Worm (Caenorhabditis elegans) whole organism, midembryonic: ENCODE measurements around the gene trmt-10A.

Experiments
- T22C8.4 ChIP-seq: fragments of 200-800 bp; sonication (Bioruptor generic); IDR thresholded peaks from 2 replicates; pipeline ENCODE4 v1.3.6; 2022; ENCODE audit warnings: missing genetic modification characterization, missing compliant biosample characterization
- cog-1 ChIP-seq: sonication (generic microtip); optimal IDR thresholded peaks from 2 replicates; lab custom pipeline; 2016; ENCODE audit warnings: missing genetic modification characterization, missing compliant biosample characterization
- flt-1 ChIP-seq: fragments of 200-800 bp; sonication (Bioruptor generic); IDR thresholded peaks from 2 replicates; pipeline ENCODE4 v1.3.6; 2022; ENCODE audit warnings: missing genetic modification characterization, missing compliant biosample characterization
- klf-2 ChIP-seq: fragments of 200-800 bp; sonication (Bioruptor generic); conservative IDR thresholded peaks from 2 replicates; pipeline ENCODE4 v1.3.6; 2022; ENCODE audit warnings: missing genetic modification reagents, missing genetic modification characterization, missing compliant biosample characterization
- med-1 ChIP-seq: sonication (generic microtip); optimal IDR thresholded peaks from 2 replicates; lab custom pipeline; 2017; ENCODE audit warnings: missing genetic modification characterization, mild to moderate bottlenecking, missing compliant biosample characterization, antibody characterized with exemption, missing genetic modification reagents; ENCODE audit not compliant: insufficient read depth
- ref-1 ChIP-seq: fragments of 200-800 bp; sonication (Bioruptor generic); conservative IDR thresholded peaks from 2 replicates; pipeline ENCODE4 v1.3.6; 2022; ENCODE audit warnings: missing genetic modification reagents, missing genetic modification characterization, missing compliant biosample characterization
- tab-1 ChIP-seq: fragments of 200-800 bp; sonication (Bioruptor generic); IDR thresholded peaks from 2 replicates; pipeline ENCODE4 v1.3.6; 2022; ENCODE audit warnings: missing genetic modification characterization, missing compliant biosample characterization
- ztf-23 ChIP-seq: fragments of 200-800 bp; sonication (Bioruptor generic); IDR thresholded peaks from 2 replicates; pipeline ENCODE4 v1.3.6; 2022; ENCODE audit warnings: missing genetic modification reagents, missing genetic modification characterization, missing compliant biosample characterization
- ztf-29 ChIP-seq: fragments of 200-800 bp; sonication (Bioruptor generic); IDR thresholded peaks from 2 replicates; pipeline ENCODE4 v1.3.6; 2022; ENCODE audit warnings: missing genetic modification reagents, missing genetic modification characterization, missing compliant biosample characterization

The trmt-10A gene

DNA sequence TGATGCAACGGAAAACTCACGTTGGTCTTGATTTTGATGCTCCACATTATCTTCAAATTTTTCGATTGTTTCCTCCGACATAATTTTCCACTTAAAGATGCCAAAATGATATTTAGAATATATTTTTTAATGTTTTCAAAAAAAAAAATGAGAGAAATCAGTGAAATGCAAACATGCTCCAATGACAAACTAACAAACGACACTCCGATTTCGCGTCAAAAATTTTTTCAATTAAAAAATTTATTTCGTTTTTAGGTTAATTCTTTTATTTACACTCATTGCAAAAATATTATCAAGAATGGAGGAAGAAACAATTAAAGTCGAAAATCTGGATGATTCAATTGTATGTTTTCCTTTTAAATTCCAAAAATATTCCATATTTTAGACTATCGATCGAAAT is at the start of gene trmt-10A, which contains the start of gene F25H8.2:
Gene trmt-10A, minus strand, starts transcription at position 159 of the 400 bp plus-strand sequence.
Gene F25H8.2, plus strand, starts transcription at position 181 of the 400 bp plus-strand sequence.
- TF ChIP-seq T22C8.4 (GFP tag; lab: Robert Waterston, UW): no peak

ce11 chrIV:9977602-9978172 is 45.7 kb upstream of the trmt-10A start, which contains the start of gene dhp-2:
dhp-2 (plus strand) TSS chrIV:9978122.
- no peak for TF ChIP-seq klf-2
- no peak for TF ChIP-seq tab-1 (GFP tag; lab: Robert Waterston, UW)
- no peak for TF ChIP-seq med-1 (GFP tag; lab: Kevin White, UChicago)
- TF ChIP-seq T22C8.4 (GFP tag; lab: Robert Waterston, UW): no peak
- no peak for TF ChIP-seq flt-1 (GFP tag; lab: Robert Waterston, UW)
- no peak for TF ChIP-seq cog-1 (tag; lab: Kevin White, UChicago)
- TF ChIP-seq ztf-23 (GFP tag; lab: Robert Waterston, UW): no peak
- TF ChIP-seq ztf-29 (GFP tag; lab: Robert Waterston, UW): no peak
- TF ChIP-seq ref-1: no peak

- no peak for TF ChIP-seq ref-1
- TF ChIP-seq klf-2: no peak
- no peak for TF ChIP-seq tab-1 (GFP tag; lab: Robert Waterston, UW)
Observed at ce11 chrIV:9976284-9976683, 44.3 kb upstream of the trmt-10A start, which contains the start of gene C47E12.14. C47E12.14 (minus strand) TSS chrIV:9976384.

DNA sequence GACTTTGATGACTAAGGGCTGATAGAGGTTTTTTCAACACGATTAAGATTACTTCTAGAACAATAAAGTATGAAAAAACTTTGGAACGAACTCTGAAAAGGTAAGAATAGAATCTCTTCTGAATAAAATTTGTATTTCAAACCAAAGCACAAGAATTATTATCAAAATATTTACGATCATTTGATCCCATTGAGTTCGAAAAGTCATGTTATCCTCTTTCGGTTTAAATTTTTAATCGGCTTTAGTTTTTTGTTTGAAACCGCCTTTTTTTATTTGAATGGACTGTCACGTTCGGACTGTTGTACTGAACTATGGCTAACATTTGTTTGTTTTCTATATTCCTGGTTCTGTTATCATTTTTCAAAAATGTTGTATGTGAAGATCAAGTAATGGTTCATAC is 42.4 kb upstream of the trmt-10A start, which contains the start of gene C47E12.9:
Gene C47E12.9, plus strand, starts transcription at position 301 of the 400 bp plus-strand sequence.
- no peak for TF ChIP-seq flt-1 (GFP tag; lab: Robert Waterston, UW)
- TF ChIP-seq tab-1 (GFP tag; lab: Robert Waterston, UW): no peak
- no peak for TF ChIP-seq med-1 (GFP tag; lab: Kevin White, UChicago)
- TF ChIP-seq cog-1 (tag; lab: Kevin White, UChicago): no peak

- TF ChIP-seq ztf-29 (GFP tag; lab: Robert Waterston, UW) (no peak), tab-1 (GFP tag; lab: Robert Waterston, UW) (no peak), T22C8.4 (GFP tag; lab: Robert Waterston, UW) (no peak), flt-1 (GFP tag; lab: Robert Waterston, UW) (no peak), med-1 (GFP tag; lab: Kevin White, UChicago) (no peak), ztf-23 (GFP tag; lab: Robert Waterston, UW) (no peak), ref-1 (no peak), cog-1 (tag; lab: Kevin White, UChicago) (no peak), klf-2 (no peak)
Observed at ce11 chrIV:9972629-9973028, 40.6 kb upstream of the trmt-10A start, which contains the start of the genes C47E12.12 and C47E12.10. C47E12.12 (minus strand) TSS chrIV:9972729. C47E12.10 (plus strand) TSS chrIV:9972800.

DNA sequence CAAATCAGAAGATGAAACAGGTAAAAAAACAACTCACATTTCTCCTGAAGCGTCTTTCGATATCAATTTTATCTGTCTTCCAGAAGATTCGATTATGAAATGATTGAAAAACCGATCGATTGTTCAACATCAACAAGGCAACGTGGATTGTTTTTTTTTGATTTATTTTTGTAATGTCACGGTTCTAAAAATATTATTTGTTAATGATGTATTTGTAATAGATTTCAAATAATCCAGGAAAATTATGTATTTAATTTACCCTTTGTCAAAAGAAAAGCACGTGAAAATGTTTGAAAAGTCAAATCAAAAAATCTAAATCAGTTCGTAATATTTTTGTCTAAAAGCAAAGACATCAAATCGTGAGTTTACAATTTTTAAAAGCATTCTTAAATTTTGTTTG is 37.1 kb upstream of the trmt-10A start, which contains the start of the genes kin-5 and C47E12.11:
Gene kin-5, minus strand, starts transcription at position 101 of the 400 bp plus-strand sequence.
Gene C47E12.11, plus strand, starts transcription at position 320 of the 400 bp plus-strand sequence.
- TF ChIP-seq flt-1 (GFP tag; lab: Robert Waterston, UW) (no peak), tab-1 (GFP tag; lab: Robert Waterston, UW) (no peak), ref-1 (no peak), klf-2 (no peak), ztf-23 (GFP tag; lab: Robert Waterston, UW) (no peak), T22C8.4 (GFP tag; lab: Robert Waterston, UW) (no peak), ztf-29 (GFP tag; lab: Robert Waterston, UW) (no peak), cog-1 (tag; lab: Kevin White, UChicago) (no peak), med-1 (GFP tag; lab: Kevin White, UChicago) (no peak)

DNA sequence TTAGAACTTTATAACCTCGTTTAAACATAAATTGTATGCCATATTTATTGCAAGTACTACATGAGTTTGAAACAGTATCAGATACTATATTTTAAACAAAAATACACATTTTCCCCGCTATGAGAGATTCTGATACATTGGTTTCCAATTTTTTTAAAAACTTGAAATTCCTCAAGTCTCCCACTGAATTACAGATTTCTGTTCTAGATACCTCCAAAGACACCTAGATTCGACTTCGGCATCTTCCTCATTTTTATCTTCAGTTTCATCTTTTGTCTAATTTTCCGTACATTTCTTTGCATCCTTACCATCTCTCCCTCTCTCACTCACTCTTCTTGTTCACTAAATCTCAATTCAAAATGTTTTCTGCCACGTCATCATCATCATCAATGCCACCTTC is 31.9 kb upstream of the trmt-10A start, which contains the start of gene T13H10.2:
Gene T13H10.2, plus strand, starts transcription at position 301 of the 400 bp plus-strand sequence.
- TF ChIP-seq klf-2 (no peak), cog-1 (tag; lab: Kevin White, UChicago) (no peak), flt-1 (GFP tag; lab: Robert Waterston, UW) (no peak), tab-1 (GFP tag; lab: Robert Waterston, UW) (no peak), med-1 (GFP tag; lab: Kevin White, UChicago) (no peak), T22C8.4 (GFP tag; lab: Robert Waterston, UW) (no peak), ztf-29 (GFP tag; lab: Robert Waterston, UW) (no peak), ref-1 (no peak), ztf-23 (GFP tag; lab: Robert Waterston, UW) (no peak)

- TF ChIP-seq cog-1 (tag; lab: Kevin White, UChicago) (no peak), flt-1 (GFP tag; lab: Robert Waterston, UW) (no peak), ztf-29 (GFP tag; lab: Robert Waterston, UW) (no peak), med-1 (GFP tag; lab: Kevin White, UChicago) (no peak), T22C8.4 (GFP tag; lab: Robert Waterston, UW) (no peak)
Observed at ce11 chrIV:9953333-9953732, 21.3 kb upstream of the trmt-10A start, which contains the start of gene gon-1. gon-1 (minus strand) TSS chrIV:9953433.

DNA sequence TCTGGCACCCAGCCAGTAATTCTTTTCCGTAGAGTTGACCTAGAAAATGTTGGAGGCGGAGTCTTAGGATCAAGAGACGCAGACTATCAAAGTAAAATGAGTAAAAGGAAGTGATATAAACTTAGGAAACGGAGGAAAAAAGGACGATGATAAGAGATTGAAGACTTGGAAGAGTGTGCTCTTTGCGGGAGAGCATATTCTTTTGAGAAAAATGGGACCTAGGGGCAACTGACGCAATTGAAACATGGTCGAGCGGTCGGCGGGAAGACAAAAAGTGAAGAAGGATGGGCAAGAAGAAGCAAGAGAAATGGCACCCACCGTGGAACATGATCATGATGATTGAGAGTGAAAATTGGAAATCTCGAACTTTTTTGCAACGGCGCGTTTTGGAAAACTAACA is 16.0 kb upstream of the trmt-10A start:
- no peak for TF ChIP-seq med-1 (GFP tag; lab: Kevin White, UChicago)
- no peak for TF ChIP-seq flt-1 (GFP tag; lab: Robert Waterston, UW)
- TF ChIP-seq T22C8.4 (GFP tag; lab: Robert Waterston, UW): no peak
- no peak for TF ChIP-seq ztf-23 (GFP tag; lab: Robert Waterston, UW)
- no peak for TF ChIP-seq klf-2

ce11 chrIV:9944279-9944678 is 12.3 kb upstream of the trmt-10A start:
- TF ChIP-seq cog-1 (tag; lab: Kevin White, UChicago) (no peak), ref-1 (no peak), tab-1 (GFP tag; lab: Robert Waterston, UW) (no peak), med-1 (GFP tag; lab: Kevin White, UChicago) (no peak), flt-1 (GFP tag; lab: Robert Waterston, UW) (no peak), ztf-23 (GFP tag; lab: Robert Waterston, UW) (no peak), klf-2 (no peak), ztf-29 (GFP tag; lab: Robert Waterston, UW) (no peak), T22C8.4 (GFP tag; lab: Robert Waterston, UW) (no peak)
